Fruit fly (Drosophila melanogaster) whole organism, pupa: ENCODE measurements around the gene CG8475.

ENCODE experiments used
- CG10348 ChIP-seq: fragments of 200-800 bp; sonication (Bioruptor generic); IDR thresholded peaks from 2 replicates; pipeline ENCODE4 v1.3.6; 2022; ENCODE audit warnings: missing biosample characterization, missing genetic modification characterization
- CG12605 ChIP-seq: fragments of 200-800 bp; sonication (Bioruptor generic); IDR thresholded peaks from 2 replicates; pipeline ENCODE4 v1.3.6; 2022; ENCODE audit warnings: missing biosample characterization, missing genetic modification characterization
- CG13204 ChIP-seq: fragments of 200-800 bp; sonication (Bioruptor generic); optimal IDR thresholded peaks from 2 replicates; lab custom pipeline; 2018; ENCODE audit warnings: missing biosample characterization, mild to moderate bottlenecking, missing genetic modification characterization, moderate library complexity
- CG14655 ChIP-seq: fragments of 200-800 bp; sonication (Bioruptor generic); optimal IDR thresholded peaks from 3 replicates; lab custom pipeline; 2017; ENCODE audit warnings: mild to moderate bottlenecking, missing biosample characterization, missing genetic modification reagents, missing genetic modification characterization
- CG15710 ChIP-seq: fragments of 200-800 bp; sonication (Bioruptor generic); optimal IDR thresholded peaks from 2 replicates; lab custom pipeline; 2018; ENCODE audit warnings: missing biosample characterization, mild to moderate bottlenecking, missing genetic modification characterization, moderate library complexity
- CG17806 ChIP-seq: fragments of 200-800 bp; sonication (Bioruptor generic); optimal IDR thresholded peaks from 2 replicates; lab custom pipeline; 2018; ENCODE audit warnings: missing biosample characterization, mild to moderate bottlenecking, missing genetic modification characterization, moderate library complexity
- CG32121 ChIP-seq: fragments of 200-800 bp; sonication (Bioruptor generic); IDR thresholded peaks from 2 replicates; pipeline ENCODE4 v1.3.6; 2022; ENCODE audit warnings: missing biosample characterization, missing genetic modification characterization
- CG34367 ChIP-seq: fragments of 200-800 bp; sonication (Bioruptor generic); optimal IDR thresholded peaks from 2 replicates; lab custom pipeline; 2018; ENCODE audit warnings: missing biosample characterization, mild to moderate bottlenecking, missing genetic modification characterization
- CG4496 ChIP-seq: fragments of 200-800 bp; sonication (Bioruptor generic); IDR thresholded peaks from 3 replicates; pipeline ENCODE4 v1.3.6; 2022; ENCODE audit warnings: missing biosample characterization, missing genetic modification characterization
- CG8159 ChIP-seq: fragments of 200-800 bp; sonication (Bioruptor generic); optimal IDR thresholded peaks from 3 replicates; lab custom pipeline; 2018; ENCODE audit warnings: missing biosample characterization, mild to moderate bottlenecking, missing genetic modification characterization, moderate library complexity
- CG8301 ChIP-seq: fragments of 200-800 bp; sonication (Bioruptor generic); optimal IDR thresholded peaks from 2 replicates; lab custom pipeline; 2018; ENCODE audit warnings: missing biosample characterization, mild to moderate bottlenecking, missing genetic modification characterization
- CG9948 ChIP-seq: fragments of 200-800 bp; sonication (Bioruptor generic); optimal IDR thresholded peaks from 2 replicates; lab custom pipeline; 2018; ENCODE audit warnings: missing biosample characterization, mild to moderate bottlenecking, missing genetic modification characterization, moderate library complexity
- D1 ChIP-seq: fragments of 200-800 bp; sonication (Bioruptor generic); optimal IDR thresholded peaks from 2 replicates; lab custom pipeline; 2018; ENCODE audit warnings: missing biosample characterization, mild to moderate bottlenecking, missing genetic modification characterization, moderate library complexity
- EcR ChIP-seq: fragments of 200-800 bp; sonication (Bioruptor generic); optimal IDR thresholded peaks from 3 replicates; lab custom pipeline; 2019; ENCODE audit warnings: missing biosample characterization, missing genetic modification characterization, mild to moderate bottlenecking, moderate library complexity, missing genetic modification reagents
- Ets98B ChIP-seq: fragments of 200-800 bp; sonication (Bioruptor generic); IDR thresholded peaks from 2 replicates; pipeline ENCODE4 v1.3.6; 2022; ENCODE audit warnings: missing biosample characterization, missing genetic modification characterization
- Pif1A ChIP-seq: fragments of 200-800 bp; sonication (Bioruptor generic); optimal IDR thresholded peaks from 3 replicates; lab custom pipeline; 2016; ENCODE audit warnings: missing biosample characterization, missing genetic modification characterization
- Pif1B ChIP-seq: fragments of 200-800 bp; sonication (Bioruptor generic); optimal IDR thresholded peaks from 3 replicates; lab custom pipeline; 2016; ENCODE audit warnings: missing biosample characterization, missing genetic modification characterization
- Snoo ChIP-seq: fragments of 200-800 bp; sonication (Bioruptor generic); optimal IDR thresholded peaks from 3 replicates; lab custom pipeline; 2017; ENCODE audit warnings: missing biosample characterization, mild to moderate bottlenecking, missing genetic modification characterization, inconsistent platforms
- fd96Ca ChIP-seq: fragments of 200-800 bp; sonication (Bioruptor generic); IDR thresholded peaks from 3 replicates; pipeline ENCODE4 v1.3.6; 2022; ENCODE audit warnings: missing biosample characterization, missing genetic modification characterization
- gl ChIP-seq: fragments of 200-800 bp; sonication (Bioruptor generic); optimal IDR thresholded peaks from 2 replicates; lab custom pipeline; 2018; ENCODE audit warnings: missing biosample characterization, mild to moderate bottlenecking, missing genetic modification characterization
- rn ChIP-seq: fragments of 200-800 bp; sonication (Bioruptor generic); IDR thresholded peaks from 2 replicates; pipeline ENCODE4 v1.3.6; 2022; ENCODE audit warnings: missing biosample characterization, missing genetic modification characterization

Gene CG8475

dm6 chr2L:8202569-8202968 lies 5.9 kb upstream of the CG8475 start:
- TF ChIP-seq rn (GFP tag; lab: Robert Waterston, UW) (no peak), EcR (GFP tag; lab: Kevin White, UChicago) (no peak), CG4496 (GFP tag; lab: Robert Waterston, UW) (0 out of 3 replicates have a peak, but pooled peaks have one; percentile 36), CG8301 (tag; lab: Kevin White, UChicago) (no peak), CG15710 (no peak), CG12605 (0 out of 2 replicates have a peak, but pooled peaks have one; percentile 30), gl (tag; lab: Kevin White, UChicago) (peak; percentile 21), CG14655 (no peak)

dm6 chr2L:8198757-8199156 lies 2.0 kb upstream of the CG8475 start, which contains the start of gene PGAP5:
Gene PGAP5 (plus strand): TSS chr2L:8198882.
- no peak for TF ChIP-seq CG34367 (tag; lab: Kevin White, UChicago)
- TF ChIP-seq fd96Ca (GFP tag; lab: Robert Waterston, UW), result no peak
- no peak for TF ChIP-seq CG17806
- TF ChIP-seq Pif1B (GFP tag; lab: Kevin White, UChicago), result no peak
- TF ChIP-seq Ets98B, result no peak
- no peak for TF ChIP-seq CG8301 (tag; lab: Kevin White, UChicago)
- no peak for TF ChIP-seq CG32121 (GFP tag; lab: Robert Waterston, UW)
- TF ChIP-seq CG14655, result no peak
- TF ChIP-seq CG10348, result no peak
- TF ChIP-seq CG9948 (tag; lab: Kevin White, UChicago), result no peak
- TF ChIP-seq CG4496 (GFP tag; lab: Robert Waterston, UW), result no peak
- TF ChIP-seq D1 (tag; lab: Kevin White, UChicago), result no peak
- TF ChIP-seq rn (GFP tag; lab: Robert Waterston, UW), result no peak
- no peak for TF ChIP-seq CG12605
- no peak for TF ChIP-seq CG8159 (tag; lab: Kevin White, UChicago)
- TF ChIP-seq CG13204 (GFP tag; lab: Kevin White, UChicago), result no peak
- no peak for TF ChIP-seq Snoo (tag; lab: Kevin White, UChicago)
- TF ChIP-seq gl (tag; lab: Kevin White, UChicago), result no peak
- no peak for TF ChIP-seq EcR (GFP tag; lab: Kevin White, UChicago)

dm6 chr2L:8195722-8196323 lies 895 bp downstream of the CG8475 start:
- TF ChIP-seq CG34367 (tag; lab: Kevin White, UChicago), result no peak
- TF ChIP-seq gl (tag; lab: Kevin White, UChicago), result no peak
- no peak for TF ChIP-seq Ets98B
- no peak for TF ChIP-seq CG8159 (tag; lab: Kevin White, UChicago)
- no peak for TF ChIP-seq CG4496 (GFP tag; lab: Robert Waterston, UW)
- TF ChIP-seq CG12605, result no peak

- TF ChIP-seq CG8159 (tag; lab: Kevin White, UChicago), result no peak
Measured at dm6 chr2L:8190681-8191080, 6.0 kb downstream of the CG8475 start, which contains the start of gene CG34134. Gene CG34134 (minus strand): TSS chr2L:8190781.

- no peak for TF ChIP-seq CG14655
- no peak for TF ChIP-seq CG32121 (GFP tag; lab: Robert Waterston, UW)
- no peak for TF ChIP-seq Pif1A
- no peak for TF ChIP-seq CG10348
- no peak for TF ChIP-seq CG34367 (tag; lab: Kevin White, UChicago)
- no peak for TF ChIP-seq fd96Ca (GFP tag; lab: Robert Waterston, UW)
- TF ChIP-seq CG15710, result no peak
- TF ChIP-seq D1 (tag; lab: Kevin White, UChicago), result no peak
- TF ChIP-seq rn (GFP tag; lab: Robert Waterston, UW), result no peak
Measured at dm6 chr2L:8185008-8185407, 11.7 kb downstream of the CG8475 start.

dm6 chr2L:8171544-8171943 lies 25.2 kb downstream of the CG8475 start:
- TF ChIP-seq CG32121 (GFP tag; lab: Robert Waterston, UW) (0 out of 2 replicates have a peak, but pooled peaks have one; percentile 46), rn (GFP tag; lab: Robert Waterston, UW) (no peak)

- TF ChIP-seq Ets98B (no peak), CG34367 (tag; lab: Kevin White, UChicago) (no peak), CG32121 (GFP tag; lab: Robert Waterston, UW) (no peak), CG8301 (tag; lab: Kevin White, UChicago) (no peak), CG12605 (no peak), Pif1A (no peak)
Measured at dm6 chr2L:8170600-8171182, 26.0 kb downstream of the CG8475 start.
